Worm (Caenorhabditis elegans): ENCODE measurements around the gene srh-201.

- TF ChIP-seq lin-13 (tag; optimal IDR thresholded peaks at IDR 0.05) (no peak), pha-4 (tag; optimal IDR thresholded peaks at IDR 0.05) (no peak), mab-5 (tag; optimal IDR thresholded peaks at IDR 0.05) (no peak)
These were observed 41.1 kb upstream of the srh-201 start, which contains the start of gene swm-1 for ce11 chrV:9054771-9055170.
